Worm (Caenorhabditis elegans) whole organism, late embryonic: ENCODE measurements around the gene Y66D12A.19.

ENCODE experiments used
- C08G9.2 ChIP-seq: sonication (generic microtip); optimal IDR thresholded peaks from 2 replicates; lab custom pipeline; 2016; ENCODE audit warnings: mild to moderate bottlenecking, missing genetic modification characterization, moderate library complexity, missing compliant biosample characterization
- K02D7.2 ChIP-seq: sonication (generic microtip); optimal IDR thresholded peaks from 2 replicates; lab custom pipeline; 2017; ENCODE audit warnings: mild to moderate bottlenecking, missing genetic modification characterization, missing compliant biosample characterization
- K09A11.1 ChIP-seq: sonication (generic microtip); optimal IDR thresholded peaks from 2 replicates; lab custom pipeline; 2017; ENCODE audit warnings: antibody characterized with exemption, mild to moderate bottlenecking, missing genetic modification characterization, missing compliant biosample characterization; ENCODE audit not compliant: insufficient read depth
- T23F11.4 ChIP-seq: fragments of 200-800 bp; sonication (Bioruptor generic); optimal IDR thresholded peaks from 2 replicates; lab custom pipeline; 2018; ENCODE audit warnings: mild to moderate bottlenecking, missing genetic modification characterization, missing compliant biosample characterization
- Y22D7AL.16 ChIP-seq: sonication (generic microtip); optimal IDR thresholded peaks from 2 replicates; lab custom pipeline; 2016; ENCODE audit warnings: missing genetic modification characterization, missing compliant biosample characterization
- ceh-18 ChIP-seq: sonication (generic microtip); optimal IDR thresholded peaks from 2 replicates; lab custom pipeline; 2016; ENCODE audit warnings: missing genetic modification characterization, missing compliant biosample characterization
- ceh-19 ChIP-seq: fragments of 200-800 bp; sonication (Bioruptor generic); optimal IDR thresholded peaks from 2 replicates; lab custom pipeline; 2018; ENCODE audit warnings: mild to moderate bottlenecking, missing genetic modification characterization, missing compliant biosample characterization
- ceh-2 ChIP-seq: sonication (generic microtip); optimal IDR thresholded peaks from 2 replicates; lab custom pipeline; 2016; ENCODE audit warnings: missing genotype, missing genetic modification characterization, missing compliant biosample characterization
- ceh-24 ChIP-seq: sonication (generic microtip); optimal IDR thresholded peaks from 2 replicates; lab custom pipeline; 2016; ENCODE audit warnings: mild to moderate bottlenecking, missing genetic modification characterization, missing compliant biosample characterization
- ceh-30 ChIP-seq: fragments of 150-350 bp; optimal IDR thresholded peaks from 2 replicates; lab custom pipeline; 2014; ENCODE audit warnings: missing biosample characterization, missing genetic modification characterization
- ceh-34 ChIP-seq: sonication (generic microtip); optimal IDR thresholded peaks from 2 replicates; lab custom pipeline; 2016; ENCODE audit warnings: mild to moderate bottlenecking, missing genetic modification characterization, missing compliant biosample characterization
- dmd-4 ChIP-seq: sonication (generic microtip); optimal IDR thresholded peaks from 2 replicates; lab custom pipeline; 2016; ENCODE audit warnings: borderline replicate concordance, missing genetic modification characterization, missing compliant biosample characterization
- dve-1 ChIP-seq: sonication (generic microtip); optimal IDR thresholded peaks from 2 replicates; lab custom pipeline; 2017; ENCODE audit warnings: antibody characterized with exemption, mild to moderate bottlenecking, missing genetic modification characterization, missing compliant biosample characterization
- elt-4 ChIP-seq: sonication (generic microtip); optimal IDR thresholded peaks from 2 replicates; lab custom pipeline; 2016; ENCODE audit warnings: missing genetic modification characterization, missing compliant biosample characterization
- eyg-1 ChIP-seq: sonication (generic microtip); optimal IDR thresholded peaks from 2 replicates; lab custom pipeline; 2016; ENCODE audit warnings: missing genotype, missing genetic modification characterization, missing compliant biosample characterization
- fax-1 ChIP-seq: sonication (generic microtip); optimal IDR thresholded peaks from 2 replicates; lab custom pipeline; 2016; ENCODE audit warnings: missing genotype, missing genetic modification characterization, missing compliant biosample characterization
- fkh-10 ChIP-seq: fragments of 150-350 bp; optimal IDR thresholded peaks from 2 replicates; lab custom pipeline; 2014; ENCODE audit warnings: missing biosample characterization, missing genetic modification reagents, missing genetic modification characterization
- hlh-8 ChIP-seq: sonication (generic microtip); optimal IDR thresholded peaks from 2 replicates; lab custom pipeline; 2016; ENCODE audit warnings: missing genotype, missing genetic modification characterization, missing compliant biosample characterization
- mec-3 ChIP-seq: sonication (generic microtip); optimal IDR thresholded peaks from 2 replicates; lab custom pipeline; 2016; ENCODE audit warnings: borderline replicate concordance, missing genetic modification characterization, missing compliant biosample characterization
- nfya-1 ChIP-seq: sonication (generic microtip); optimal IDR thresholded peaks from 2 replicates; lab custom pipeline; 2017; ENCODE audit warnings: missing genetic modification characterization, mild to moderate bottlenecking, missing compliant biosample characterization, antibody characterized with exemption, moderate library complexity
- nhr-232 ChIP-seq: sonication (generic microtip); optimal IDR thresholded peaks from 2 replicates; lab custom pipeline; 2016; ENCODE audit warnings: missing genetic modification characterization, missing compliant biosample characterization
- pat-9 ChIP-seq: fragments of 200-800 bp; sonication (Bioruptor generic); optimal IDR thresholded peaks from 2 replicates; lab custom pipeline; 2018; ENCODE audit warnings: mild to moderate bottlenecking, missing genetic modification characterization, moderate library complexity, missing compliant biosample characterization
- pax-1 ChIP-seq: fragments of 150-350 bp; optimal IDR thresholded peaks from 2 replicates; lab custom pipeline; 2014; ENCODE audit warnings: missing biosample characterization, missing genetic modification characterization
- pha-2 ChIP-seq: sonication (generic microtip); optimal IDR thresholded peaks from 2 replicates; lab custom pipeline; 2017; ENCODE audit warnings: mild to moderate bottlenecking, missing genetic modification characterization, missing compliant biosample characterization
- pha-4 ChIP-seq: fragments of 150-350 bp; optimal IDR thresholded peaks from 2 replicates; lab custom pipeline; 2018; ENCODE audit warnings: missing biosample characterization, missing genetic modification reagents, missing genetic modification characterization
- pqm-1 ChIP-seq: sonication (generic microtip); optimal IDR thresholded peaks from 2 replicates; lab custom pipeline; 2016; ENCODE audit warnings: missing genetic modification characterization, missing compliant biosample characterization
- ref-2 ChIP-seq: sonication (generic microtip); optimal IDR thresholded peaks from 2 replicates; lab custom pipeline; 2016; ENCODE audit warnings: missing genetic modification characterization, missing compliant biosample characterization
- rnt-1 ChIP-seq: sonication (generic microtip); optimal IDR thresholded peaks from 2 replicates; lab custom pipeline; 2016; ENCODE audit warnings: missing genetic modification characterization, missing compliant biosample characterization
- syd-9 ChIP-seq: sonication (generic microtip); optimal IDR thresholded peaks from 2 replicates; lab custom pipeline; 2016; ENCODE audit warnings: mild to moderate bottlenecking, missing genetic modification characterization, moderate library complexity, missing compliant biosample characterization
- tbx-7 ChIP-seq: sonication (generic microtip); optimal IDR thresholded peaks from 2 replicates; lab custom pipeline; 2016; ENCODE audit warnings: missing genotype, missing genetic modification characterization, missing compliant biosample characterization
- unc-55 ChIP-seq: sonication (generic microtip); optimal IDR thresholded peaks from 2 replicates; lab custom pipeline; 2017; ENCODE audit warnings: missing biosample characterization, missing genetic modification reagents, missing genetic modification characterization
- unc-86 ChIP-seq: sonication (generic microtip); optimal IDR thresholded peaks from 2 replicates; lab custom pipeline; 2016; ENCODE audit warnings: missing genetic modification characterization, missing compliant biosample characterization
- zip-5 ChIP-seq: sonication (generic microtip); optimal IDR thresholded peaks from 2 replicates; lab custom pipeline; 2016; ENCODE audit warnings: missing genetic modification characterization, missing compliant biosample characterization

The Y66D12A.19 gene

DNA sequence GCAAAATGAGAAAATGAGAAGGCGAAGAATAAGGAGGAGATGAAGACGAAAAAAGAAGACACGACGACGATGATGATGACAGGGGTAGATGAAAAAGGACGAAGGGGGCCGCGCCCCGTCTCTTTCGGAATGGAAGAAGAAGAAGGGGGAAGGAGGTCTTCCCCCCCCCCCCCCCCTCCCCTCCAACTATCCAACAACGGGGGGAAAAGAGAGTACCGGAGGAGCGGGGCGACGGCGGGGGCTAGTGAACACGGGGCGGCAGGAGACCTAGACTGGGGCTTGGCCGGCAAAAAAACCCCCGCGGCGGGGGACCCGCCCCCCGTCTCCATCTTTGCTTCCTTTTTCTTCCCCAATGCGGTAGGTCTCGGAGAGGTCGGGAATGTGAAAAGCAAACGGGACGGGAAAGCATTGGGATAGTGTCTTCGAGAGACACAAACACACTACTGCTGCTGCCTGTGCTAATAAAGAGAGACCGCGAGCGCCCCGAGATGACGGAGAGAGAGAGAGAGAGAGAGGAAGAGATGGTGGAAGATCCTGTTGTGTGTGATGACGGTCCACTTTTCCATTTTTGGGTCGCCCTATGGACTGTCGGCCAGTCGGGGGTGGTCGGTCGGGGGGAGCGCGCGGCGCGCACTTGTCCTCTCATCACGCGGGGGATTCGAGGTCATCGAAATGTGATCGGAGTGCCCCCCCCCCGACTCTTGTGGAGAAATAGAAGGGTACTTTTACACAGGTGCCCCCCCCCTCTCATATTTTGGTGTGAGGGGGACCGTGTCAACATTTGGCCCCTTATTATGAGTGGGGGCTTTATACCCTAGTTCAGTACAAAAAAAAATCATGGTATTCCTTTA lies 41.0 kb upstream of the Y66D12A.19 start:
- peak; percentile 32 for TF ChIP-seq ceh-19 (GFP tag; lab: Kevin White, UChicago)
- TF ChIP-seq mec-3 (tag; lab: Kevin White, UChicago): no peak
- peak; percentile 2 for TF ChIP-seq pha-2 (tag; lab: Kevin White, UChicago)
- no peak for TF ChIP-seq K09A11.1 (tag; lab: Kevin White, UChicago)
- TF ChIP-seq ref-2 (tag; lab: Kevin White, UChicago): peak; percentile 30
- peak; percentile 44 for TF ChIP-seq ceh-34 (tag; lab: Kevin White, UChicago)
- no peak for TF ChIP-seq tbx-7
- TF ChIP-seq ceh-2: no peak
- TF ChIP-seq K02D7.2: peak; percentile 4
- TF ChIP-seq nfya-1 (tag; lab: Kevin White, UChicago): peak; percentile 1

DNA sequence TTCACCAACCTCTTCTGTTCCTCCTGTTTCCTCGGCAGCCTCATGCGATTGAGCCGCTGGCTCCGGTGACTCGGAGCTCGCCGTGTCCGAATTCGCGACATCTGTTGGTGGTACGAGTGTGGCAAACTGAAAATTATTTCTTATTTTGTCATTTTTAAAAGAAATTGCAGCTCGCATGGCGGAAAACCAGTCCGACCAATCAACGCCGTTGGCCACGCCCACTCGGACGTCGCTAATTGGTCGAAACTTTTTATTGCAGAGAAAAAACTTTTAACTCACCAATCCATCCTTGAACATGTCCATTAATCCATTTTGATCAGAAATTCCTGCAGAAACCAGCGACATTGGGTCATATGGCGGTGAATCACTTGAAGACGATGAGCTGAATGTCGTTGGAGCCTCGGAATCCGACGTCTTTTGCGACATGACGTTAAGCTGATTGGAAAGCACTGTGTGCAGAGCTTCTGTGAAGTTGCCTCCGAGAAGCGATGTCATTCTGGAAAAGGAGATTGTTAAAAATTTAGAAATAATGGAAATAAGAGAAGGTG lies 38.5 kb upstream of the Y66D12A.19 start, which contains the start of gene bed-2:
Gene bed-2 (minus strand): TSS at position 498 of the 548 bp plus-strand sequence.
- TF ChIP-seq nfya-1 (tag; lab: Kevin White, UChicago): peak; percentile 94
- no peak for TF ChIP-seq ceh-24

DNA sequence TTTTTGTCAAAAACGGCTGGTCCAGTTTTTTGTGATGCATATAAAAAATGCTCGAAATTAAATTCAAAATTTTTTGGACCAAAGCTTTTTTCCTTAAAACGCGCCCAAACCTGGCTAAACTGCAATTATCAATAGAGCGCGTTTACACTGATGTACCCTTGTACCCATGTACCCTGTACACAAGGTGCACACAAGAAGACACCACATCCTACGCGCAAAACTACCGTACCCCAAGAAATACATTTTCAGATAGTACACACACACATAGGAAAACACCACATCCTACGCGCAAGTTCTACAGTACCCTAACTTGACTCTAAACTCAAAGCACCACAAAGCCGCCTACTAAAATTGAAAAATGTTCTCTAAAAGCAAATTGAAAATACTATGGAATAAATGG lies 37.5 kb upstream of the Y66D12A.19 start:
- no peak for TF ChIP-seq fkh-10 (GFP tag; lab: Kevin White, UChicago)
- TF ChIP-seq eyg-1 (tag; lab: Kevin White, UChicago): no peak
- no peak for TF ChIP-seq nhr-232
- TF ChIP-seq ceh-19 (GFP tag; lab: Kevin White, UChicago): no peak
- TF ChIP-seq fax-1: no peak
- TF ChIP-seq dmd-4 (tag; lab: Kevin White, UChicago): no peak
- no peak for TF ChIP-seq unc-55

DNA sequence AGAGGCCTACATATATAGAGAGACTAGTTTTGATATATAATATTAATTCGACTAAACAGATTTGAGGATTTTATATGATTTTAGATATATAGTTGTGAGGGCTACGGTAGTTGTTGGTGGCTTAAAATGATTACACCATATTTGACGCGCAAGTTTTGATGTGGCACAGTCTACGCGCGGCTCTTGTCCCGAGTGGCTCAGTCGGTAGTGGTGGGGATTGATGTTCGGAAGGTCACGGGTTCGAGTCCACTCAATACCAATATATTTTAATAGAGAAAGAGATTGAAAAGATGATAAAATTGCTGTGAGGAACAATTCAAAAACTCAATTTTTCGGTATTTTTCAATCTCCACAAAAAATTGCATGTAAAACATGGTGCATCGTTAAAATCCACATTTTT lies 36.0 kb upstream of the Y66D12A.19 start:
- TF ChIP-seq T23F11.4 (GFP tag; lab: Kevin White, UChicago): no peak
- no peak for TF ChIP-seq Y22D7AL.16 (tag; lab: Kevin White, UChicago)
- TF ChIP-seq pqm-1 (tag; lab: Kevin White, UChicago): no peak
- TF ChIP-seq hlh-8 (tag; lab: Kevin White, UChicago): no peak
- TF ChIP-seq syd-9: no peak
- TF ChIP-seq ref-2 (tag; lab: Kevin White, UChicago): no peak
- no peak for TF ChIP-seq dve-1 (tag; lab: Kevin White, UChicago)
- no peak for TF ChIP-seq ceh-18 (tag; lab: Kevin White, UChicago)
- no peak for TF ChIP-seq elt-4 (tag; lab: Kevin White, UChicago)
- TF ChIP-seq rnt-1 (tag; lab: Kevin White, UChicago): no peak
- TF ChIP-seq C08G9.2 (tag; lab: Kevin White, UChicago): no peak

DNA sequence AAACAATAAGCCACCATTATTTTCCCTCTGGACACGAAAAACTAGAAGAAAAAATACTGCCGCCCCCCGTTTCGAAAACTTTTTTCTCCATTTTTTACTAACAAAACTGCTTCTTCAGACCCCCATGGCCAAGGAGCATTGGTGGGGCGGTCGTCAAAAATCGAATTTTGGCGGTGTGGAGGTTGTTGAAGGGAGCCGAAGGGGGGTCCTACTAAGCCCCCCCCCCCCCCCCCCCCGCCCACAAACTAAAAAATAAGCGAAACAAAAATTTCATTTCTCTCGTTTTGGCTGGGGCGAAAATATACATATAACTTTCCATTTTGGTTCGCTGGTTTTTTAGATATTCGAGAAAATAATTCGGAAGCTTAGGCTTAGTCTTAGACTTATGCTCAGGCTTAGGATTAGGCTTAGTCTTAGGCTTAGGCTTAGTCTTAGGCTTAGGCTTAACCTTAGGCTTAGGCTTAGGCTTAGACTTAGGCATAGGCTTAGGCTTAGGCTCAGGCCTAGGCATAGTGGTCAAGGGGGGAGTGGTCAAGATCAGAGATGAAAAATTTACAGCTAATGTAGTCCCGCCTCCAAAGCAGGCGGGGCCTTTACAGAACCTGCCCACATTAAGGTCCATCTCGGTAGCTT lies 34.1 kb upstream of the Y66D12A.19 start:
- TF ChIP-seq T23F11.4 (GFP tag; lab: Kevin White, UChicago): no peak
- TF ChIP-seq, all 69 proteins: peak for 0

DNA sequence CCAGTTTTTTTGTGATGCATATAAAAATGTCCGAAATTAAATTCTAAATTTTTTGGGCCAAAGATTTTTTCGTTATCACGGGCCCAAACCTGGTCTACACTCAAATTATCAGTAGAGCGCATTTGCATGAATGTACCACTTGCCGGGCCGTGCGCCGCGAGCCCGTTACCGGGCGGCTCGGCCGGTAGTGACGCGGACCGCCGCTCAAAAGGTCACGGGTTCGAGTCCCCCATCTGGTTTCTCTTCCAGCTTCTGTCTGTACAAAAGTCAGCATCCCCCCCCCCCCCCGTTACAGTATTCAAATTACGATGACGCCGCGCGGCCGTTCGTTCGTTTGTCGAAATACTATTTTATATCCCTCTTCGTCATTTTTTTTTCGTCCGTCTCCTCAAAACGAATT lies 31.6 kb upstream of the Y66D12A.19 start:
- no peak for TF ChIP-seq ref-2 (tag; lab: Kevin White, UChicago)
- TF ChIP-seq ceh-30 (tag; lab: Kevin White, UChicago): no peak
- no peak for TF ChIP-seq zip-5
- TF ChIP-seq unc-86 (tag; lab: Kevin White, UChicago): no peak
- TF ChIP-seq pax-1 (tag; lab: Kevin White, UChicago): no peak
- no peak for TF ChIP-seq fax-1
- TF ChIP-seq ceh-2: no peak
- no peak for TF ChIP-seq pha-4
- no peak for TF ChIP-seq pat-9 (tag; lab: Kevin White, UChicago)
- TF ChIP-seq nfya-1 (tag; lab: Kevin White, UChicago): no peak
- no peak for TF ChIP-seq rnt-1 (tag; lab: Kevin White, UChicago)
- TF ChIP-seq ceh-34 (tag; lab: Kevin White, UChicago): no peak
